Fruit fly (Drosophila melanogaster) whole organism, adult: ENCODE measurements around the gene CG5194.

Source experiments
- CG14711 ChIP-seq: fragments of 200-800 bp; sonication (Bioruptor generic); optimal IDR thresholded peaks from 2 replicates; lab custom pipeline; 2018; ENCODE audit warnings: missing biosample characterization, mild to moderate bottlenecking, missing genetic modification characterization, moderate library complexity
- CG33017 ChIP-seq: fragments of 200-800 bp; sonication (Bioruptor generic); optimal IDR thresholded peaks from 2 replicates; lab custom pipeline; 2018; ENCODE audit warnings: missing biosample characterization, mild to moderate bottlenecking, missing genetic modification characterization, moderate library complexity
- Clk ChIP-seq: fragments of 200-800 bp; sonication (Bioruptor generic); optimal IDR thresholded peaks from 2 replicates; lab custom pipeline; 2017; ENCODE audit warnings: missing biosample characterization, missing genetic modification characterization
- Crg-1 ChIP-seq: fragments of 200-800 bp; sonication (Bioruptor generic); optimal IDR thresholded peaks from 2 replicates; lab custom pipeline; 2016; ENCODE audit warnings: missing biosample characterization, missing genetic modification characterization
- Mnt ChIP-seq: fragments of 200-800 bp; sonication (Bioruptor generic); optimal IDR thresholded peaks from 2 replicates; lab custom pipeline; 2016; ENCODE audit warnings: missing biosample characterization, mild to moderate bottlenecking, missing genetic modification characterization
- bab1 ChIP-seq: fragments of 200-800 bp; sonication (Bioruptor generic); optimal IDR thresholded peaks from 3 replicates; lab custom pipeline; 2019; ENCODE audit warnings: missing biosample characterization, mild to moderate bottlenecking, missing genetic modification characterization, moderate library complexity
- cnc ChIP-seq, 2 experiments: fragments of >200 bp; optimal IDR thresholded peaks; 2 replicates each; lab custom pipeline; 2017
- kay ChIP-seq: fragments of 200-800 bp; sonication (Bioruptor generic); peaks from one replicate; lab custom pipeline; 2016; ENCODE audit warnings: missing biosample characterization, missing genetic modification characterization, borderline replicate concordance
- pad ChIP-seq: fragments of 200-800 bp; sonication (Bioruptor generic); optimal IDR thresholded peaks from 3 replicates; lab custom pipeline; 2017; ENCODE audit warnings: missing biosample characterization, missing genetic modification characterization, mild to moderate bottlenecking, moderate library complexity, missing genetic modification reagents
- toe ChIP-seq: fragments of 200-800 bp; sonication (Bioruptor generic); optimal IDR thresholded peaks from 2 replicates; lab custom pipeline; 2016; ENCODE audit warnings: missing biosample characterization, missing genetic modification characterization

DNA sequence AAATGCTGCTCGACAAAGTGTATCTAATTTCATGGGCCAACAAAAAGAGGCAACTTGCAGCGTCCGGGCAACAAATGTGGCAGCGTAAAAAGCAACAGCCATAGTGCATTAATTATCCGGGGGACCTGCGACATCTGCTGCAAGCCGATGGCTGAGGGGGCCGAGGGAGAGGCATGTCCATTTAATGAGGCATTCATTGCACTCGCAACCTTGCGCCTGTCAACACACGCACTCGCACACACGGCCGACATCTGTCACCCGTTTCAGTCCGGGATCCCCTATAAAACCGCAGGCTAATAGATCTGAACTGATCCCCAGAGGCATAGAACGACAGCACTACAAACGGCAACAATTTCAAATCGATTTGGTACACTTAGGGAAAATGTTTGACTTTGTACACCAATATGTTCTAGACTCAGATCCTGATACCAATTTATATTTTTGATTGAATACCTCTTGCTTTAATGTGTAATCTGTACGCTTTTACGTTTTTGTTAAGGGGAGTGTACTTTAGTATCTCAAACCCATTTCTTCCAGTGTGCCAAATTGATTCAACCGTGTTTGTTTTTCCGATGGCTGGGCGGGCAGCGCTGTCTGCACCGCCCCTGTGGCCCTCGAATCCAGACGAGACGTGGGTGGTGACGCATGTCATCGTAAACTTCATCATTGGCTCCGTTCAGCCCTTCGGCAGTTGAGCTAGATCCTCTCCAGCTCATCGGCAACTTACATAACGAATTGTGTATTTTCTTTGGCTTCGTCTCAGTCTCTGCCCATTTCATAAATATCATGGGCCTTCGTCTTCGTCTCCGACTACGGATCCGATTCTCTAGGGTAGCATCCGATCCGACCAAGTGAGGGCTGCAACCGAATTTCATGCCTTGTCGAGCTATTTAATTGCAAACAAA, 2.1 kb upstream of the CG5194 start:
- TF ChIP-seq bab1 (GFP tag; lab: Kevin White, UChicago): no peak
- TF ChIP-seq Clk (GFP tag; lab: Kevin White, UChicago): no peak
- TF ChIP-seq pad (GFP tag; lab: Kevin White, UChicago): no peak
- no peak for TF ChIP-seq toe (GFP tag; lab: Kevin White, UChicago)
- no peak for TF ChIP-seq kay (GFP tag; lab: Kevin White, UChicago)
- TF ChIP-seq CG33017: no peak
- TF ChIP-seq Mnt (GFP tag; lab: Kevin White, UChicago): no peak
- TF ChIP-seq cnc (optimal IDR thresholded peaks at IDR 0.05; lab: Kevin White, UChicago): no peak
- no peak for TF ChIP-seq CG14711
- no peak for TF ChIP-seq Crg-1 (GFP tag; lab: Kevin White, UChicago)
